Worm (Caenorhabditis elegans): Measurements from ENCODE around the gene gstk-1.
A peak's percentile ranks its signal among the peaks of the same experiment; 100 is the strongest.

The gstk-1 gene

DNA sequence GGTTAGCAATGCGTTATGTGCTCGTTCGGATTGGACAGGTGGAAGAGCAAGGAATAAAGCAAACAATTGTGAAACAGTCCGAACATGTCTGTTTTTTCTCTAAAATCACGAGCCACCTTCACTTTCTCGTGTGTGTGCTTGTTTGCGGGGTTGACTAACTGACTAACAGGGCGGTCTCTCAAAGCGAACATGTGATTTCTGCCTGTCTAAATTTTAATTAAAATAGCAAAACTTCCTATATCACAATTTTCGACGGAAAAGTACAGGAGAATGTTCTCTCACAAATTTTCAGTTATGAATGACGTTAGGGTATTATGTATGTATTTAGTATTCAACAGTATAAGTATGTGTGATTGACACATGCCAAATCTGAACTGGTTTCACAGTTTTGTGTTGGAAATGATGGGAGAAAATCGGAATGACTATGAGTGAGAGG lies 34.6 kb upstream of the gstk-1 start:
- TF ChIP-seq M03D4.4 (tag; optimal IDR thresholded peaks at IDR 0.05) (no peak), unc-62 (GFP tag; optimal IDR thresholded peaks at IDR 0.05) (no peak), snpc-4 (tag; optimal IDR thresholded peaks at IDR 0.05) (no peak), ham-2 (GFP tag; optimal IDR thresholded peaks at IDR 0.05) (no peak), ceh-43 (GFP tag; optimal IDR thresholded peaks at IDR 0.05) (no peak), unc-39 (tag; optimal IDR thresholded peaks at IDR 0.05) (no peak), ceh-39 (tag; optimal IDR thresholded peaks at IDR 0.05) (no peak), nhr-76 (tag; optimal IDR thresholded peaks at IDR 0.05) (no peak), flh-1 (GFP tag; optimal IDR thresholded peaks at IDR 0.05) (no peak), lin-32 (GFP tag; optimal IDR thresholded peaks at IDR 0.05) (no peak), mab-5 (tag; optimal IDR thresholded peaks at IDR 0.05) (no peak), pha-4 (tag; optimal IDR thresholded peaks at IDR 0.05) (no peak)

DNA sequence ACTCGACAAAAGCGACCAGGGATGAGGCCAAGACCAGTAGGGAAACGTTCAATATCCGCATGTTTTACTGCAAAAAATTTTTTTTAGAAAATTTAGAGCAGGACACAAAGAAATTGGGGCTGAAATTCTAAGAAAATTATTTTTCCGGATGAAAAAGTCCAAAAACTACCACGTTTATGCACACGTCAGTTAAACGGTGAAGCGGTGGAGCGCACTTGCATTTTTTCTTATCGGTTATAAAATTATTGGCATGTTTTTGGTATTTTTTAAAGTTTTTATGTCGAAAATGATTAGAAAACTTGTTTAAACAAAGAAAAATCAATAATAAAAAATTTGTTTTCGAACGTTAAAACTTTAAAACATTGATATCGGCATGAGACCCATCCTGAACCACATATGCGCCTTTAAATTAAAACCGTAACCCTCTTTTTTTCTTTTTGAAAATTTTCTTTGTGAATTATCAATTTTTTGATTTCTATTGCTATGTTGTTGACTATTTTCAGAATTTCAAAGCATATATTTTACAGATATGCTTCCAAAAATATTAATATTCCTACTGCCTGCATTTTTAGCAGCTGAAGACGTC lies 32.3 kb upstream of the gstk-1 start, which contains the start of the genes dnj-20 and ZK1307.8:
Gene dnj-20 (minus strand): TSS at position 67 of the 586 bp plus-strand sequence.
Gene ZK1307.8 (plus strand): TSS at position 504 of the 586 bp plus-strand sequence.
- TF ChIP-seq ces-1 (GFP tag; optimal IDR thresholded peaks at IDR 0.05) (peak; percentile 10), mep-1 (tag; optimal IDR thresholded peaks at IDR 0.05) (peak; percentile 8), mls-2 (tag; optimal IDR thresholded peaks at IDR 0.05) (no peak), M03D4.4 (tag; optimal IDR thresholded peaks at IDR 0.05) (no peak), blmp-1 (tag; optimal IDR thresholded peaks at IDR 0.05) (no peak)

DNA sequence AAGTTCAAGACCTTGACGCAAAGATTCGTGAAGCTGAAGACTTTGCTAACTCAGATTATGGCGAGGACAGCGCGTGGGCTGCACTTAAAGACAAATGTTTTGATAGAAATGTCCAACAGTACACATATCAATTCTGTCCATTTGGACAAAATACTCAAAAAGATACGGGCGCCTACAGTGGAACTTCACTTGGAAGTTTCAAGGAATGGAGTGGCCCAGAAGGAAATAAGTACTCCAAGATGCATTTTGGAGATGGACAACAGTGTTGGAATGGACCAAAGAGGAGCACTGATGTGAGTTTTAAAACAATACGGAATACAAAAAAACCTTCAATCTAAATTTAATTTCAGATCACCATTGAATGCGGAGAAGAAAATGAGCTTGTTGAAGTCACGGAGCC lies 30.6 kb upstream of the gstk-1 start:
- TF ChIP-seq lin-13 (tag; optimal IDR thresholded peaks at IDR 0.05), result no peak
- no peak for TF ChIP-seq nhr-28 (tag; optimal IDR thresholded peaks at IDR 0.05)
- TF ChIP-seq cnd-1 (tag; optimal IDR thresholded peaks at IDR 0.05), result no peak
- TF ChIP-seq blmp-1 (tag; optimal IDR thresholded peaks at IDR 0.05), result no peak
- no peak for TF ChIP-seq nhr-12 (tag; optimal IDR thresholded peaks at IDR 0.05)
- TF ChIP-seq flh-1 (GFP tag; optimal IDR thresholded peaks at IDR 0.05), result no peak
- no peak for TF ChIP-seq mab-5 (tag; optimal IDR thresholded peaks at IDR 0.05)
- TF ChIP-seq ham-2 (GFP tag; optimal IDR thresholded peaks at IDR 0.05), result no peak
- TF ChIP-seq ceh-83 (GFP tag; optimal IDR thresholded peaks at IDR 0.05), result no peak
- no peak for TF ChIP-seq ztf-11 (tag; optimal IDR thresholded peaks at IDR 0.05)
- no peak for TF ChIP-seq mls-2 (tag; optimal IDR thresholded peaks at IDR 0.05)
- no peak for TF ChIP-seq sptf-1 (tag; optimal IDR thresholded peaks at IDR 0.05)
- TF ChIP-seq bed-3 (GFP tag; optimal IDR thresholded peaks at IDR 0.05), result no peak
- TF ChIP-seq sem-2 (GFP tag; optimal IDR thresholded peaks at IDR 0.05), result no peak
- TF ChIP-seq lin-32 (GFP tag; optimal IDR thresholded peaks at IDR 0.05), result no peak
- TF ChIP-seq elt-3 (tag; optimal IDR thresholded peaks at IDR 0.05), result no peak
- TF ChIP-seq nhr-237 (tag; optimal IDR thresholded peaks at IDR 0.05), result no peak
- TF ChIP-seq M03D4.4 (tag; optimal IDR thresholded peaks at IDR 0.05), result no peak
- TF ChIP-seq nhr-76 (tag; optimal IDR thresholded peaks at IDR 0.05), result no peak
- no peak for TF ChIP-seq unc-39 (tag; optimal IDR thresholded peaks at IDR 0.05)

DNA sequence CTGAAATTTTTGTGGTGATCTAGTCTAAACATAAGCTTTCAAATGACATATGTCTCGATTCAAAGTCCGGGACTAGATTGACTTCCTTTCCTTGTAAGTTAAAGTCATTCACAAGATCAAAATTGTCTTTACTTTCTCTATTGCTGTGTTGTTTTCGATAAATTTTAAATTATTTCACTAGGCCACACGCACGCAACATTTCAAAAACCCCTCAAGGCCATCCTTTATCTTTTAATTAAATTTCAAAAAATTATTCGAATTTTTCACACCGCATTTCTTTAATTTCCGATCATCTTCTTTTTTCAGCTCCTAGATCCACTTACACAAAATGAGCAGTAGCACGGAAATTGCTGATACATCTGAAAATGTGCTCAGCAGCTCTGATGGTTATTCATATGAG lies 20.2 kb upstream of the gstk-1 start, which contains the start of gene ZK1307.7:
Gene ZK1307.7 (plus strand): TSS at position 301 of the 400 bp plus-strand sequence.
- TF ChIP-seq lsy-2 (tag; optimal IDR thresholded peaks at IDR 0.05), result no peak
- TF ChIP-seq nhr-2 (tag; optimal IDR thresholded peaks at IDR 0.05), result no peak
- no peak for TF ChIP-seq nhr-76 (tag; optimal IDR thresholded peaks at IDR 0.05)
- TF ChIP-seq ham-2 (GFP tag; optimal IDR thresholded peaks at IDR 0.05), result no peak
- TF ChIP-seq lin-13 (tag; optimal IDR thresholded peaks at IDR 0.05), result no peak
- no peak for TF ChIP-seq elt-3 (tag; optimal IDR thresholded peaks at IDR 0.05)
- no peak for TF ChIP-seq unc-120 (tag; optimal IDR thresholded peaks at IDR 0.05; ENCODE audit: poor library complexity, severe bottlenecking)
- TF ChIP-seq lin-32 (GFP tag; optimal IDR thresholded peaks at IDR 0.05), result no peak
- TF ChIP-seq flh-1 (GFP tag; optimal IDR thresholded peaks at IDR 0.05), result no peak
- no peak for TF ChIP-seq tbx-8 (GFP tag; optimal IDR thresholded peaks at IDR 0.05)
- TF ChIP-seq snpc-4 (tag; optimal IDR thresholded peaks at IDR 0.05), result no peak
- no peak for TF ChIP-seq nhr-28 (tag; optimal IDR thresholded peaks at IDR 0.05)
- no peak for TF ChIP-seq nhr-237 (tag; optimal IDR thresholded peaks at IDR 0.05)

DNA sequence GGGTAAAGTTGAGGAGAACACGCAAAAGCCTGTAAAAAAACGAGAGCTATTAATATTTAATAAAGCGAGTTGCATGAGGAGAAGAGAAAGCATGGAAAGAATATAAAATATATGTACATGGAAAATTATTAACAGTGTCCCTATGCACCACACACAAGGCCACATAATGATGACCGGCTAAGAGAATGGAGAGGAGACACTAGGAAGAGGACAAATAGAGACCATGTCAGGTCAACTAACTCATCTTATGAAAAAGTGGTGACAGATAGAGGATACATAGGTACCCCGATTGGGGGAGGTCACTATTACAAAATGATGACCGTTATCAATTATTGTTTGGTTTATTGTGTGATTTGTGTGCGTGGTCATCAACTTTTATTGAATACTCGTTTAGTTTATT lies 12.1 kb upstream of the gstk-1 start, which contains the start of gene fzr-1:
Gene fzr-1 (minus strand): TSS at position 29 of the 400 bp plus-strand sequence.
- TF ChIP-seq nhr-2 (tag; optimal IDR thresholded peaks at IDR 0.05), result peak; percentile 94
- no peak for TF ChIP-seq nhr-237 (tag; optimal IDR thresholded peaks at IDR 0.05)
- no peak for TF ChIP-seq mls-2 (tag; optimal IDR thresholded peaks at IDR 0.05)
- TF ChIP-seq ceh-39 (tag; optimal IDR thresholded peaks at IDR 0.05), result no peak

Measured in whole organism, mixed stage, embryonic.